Worm (Caenorhabditis elegans): ENCODE data around the gene nhr-208.

ce11 chrV:12100794-12101343, 6.8 kb downstream of the nhr-208 start, which contains the start of gene nhr-154:
- TF ChIP-seq snpc-4 (tag; optimal IDR thresholded peaks at IDR 0.05) (no peak), sptf-1 (tag; optimal IDR thresholded peaks at IDR 0.05) (no peak), elt-3 (tag; optimal IDR thresholded peaks at IDR 0.05) (no peak), unc-39 (tag; optimal IDR thresholded peaks at IDR 0.05) (no peak), nhr-76 (tag; optimal IDR thresholded peaks at IDR 0.05) (no peak)

All from whole organism, mixed stage, embryonic.